Worm (Caenorhabditis elegans) whole organism, L1 larva: ENCODE data around the gene K09C8.8.

Source experiments
- ama-1 ChIP-seq: fragments of 150-350 bp; optimal IDR thresholded peaks from 2 replicates; lab custom pipeline; 2014
- ceh-82 ChIP-seq, 3 experiments: fragments of 150-350 bp in 1 of 3; sonication (generic microtip) in 2 of 3; optimal IDR thresholded peaks; 2 replicates each; lab custom pipeline; 2014 to 2017; ENCODE audit warnings: missing biosample characterization in 3 of 3, missing genetic modification characterization in 3 of 3
- ceh-88 ChIP-seq: fragments of 200-800 bp; sonication (Bioruptor generic); IDR thresholded peaks from 2 replicates; pipeline ENCODE4 v1.3.6; 2022; ENCODE audit warnings: missing genetic modification characterization, missing compliant biosample characterization
- efl-1 ChIP-seq, 4 experiments: fragments of 150-350 bp; optimal IDR thresholded peaks in 3 of 4; peaks in 1 of 4; 1 replicate in 1 of 4; 2 replicates in 3 of 4; lab custom pipeline; 2014; ENCODE audit warnings: missing biosample characterization in 2 of 4, missing genetic modification characterization in 2 of 4, missing genetic modification reagents in 2 of 4
- mdl-1 ChIP-seq, 2 experiments: fragments of 150-350 bp; optimal IDR thresholded peaks; 2 replicates each; lab custom pipeline; 2014 to 2017; ENCODE audit warnings: missing biosample characterization in 2 of 2, missing genetic modification characterization in 2 of 2, inconsistent platforms in 1 of 2
- nhr-237 ChIP-seq: fragments of 150-350 bp; optimal IDR thresholded peaks from 2 replicates; lab custom pipeline; 2014; ENCODE audit warnings: missing biosample characterization, missing genetic modification characterization
- nhr-76 ChIP-seq: sonication (generic microtip); optimal IDR thresholded peaks from 2 replicates; lab custom pipeline; 2017; ENCODE audit warnings: missing biosample characterization, missing genetic modification characterization
- unc-62 ChIP-seq: fragments of 150-350 bp; optimal IDR thresholded peaks from 2 replicates; lab custom pipeline; 2014; ENCODE audit warnings: missing biosample characterization, missing genetic modification reagents, missing genetic modification characterization

ce11 chrX:10979186-10979585, 8.5 kb downstream of the K09C8.8 start, which contains the start of gene pxn-2:
- no peak for TF ChIP-seq mdl-1 (tag; optimal IDR thresholded peaks at IDR 0.05; lab: Kevin White, UChicago)
- TF ChIP-seq nhr-237 (tag; lab: Kevin White, UChicago): no peak
- TF ChIP-seq ama-1: no peak
- no peak for TF ChIP-seq unc-62 (GFP tag; lab: Kevin White, UChicago)
- TF ChIP-seq nhr-76 (tag; lab: Kevin White, UChicago): no peak
- TF ChIP-seq ceh-82 (tag; optimal IDR thresholded peaks at IDR 0.05; lab: Kevin White, UChicago): no peak
- TF ChIP-seq efl-1 (optimal IDR thresholded peaks at IDR 0.05; lab: Kevin White, UChicago): no peak
- no peak for TF ChIP-seq efl-1 (GFP tag; optimal IDR thresholded peaks at IDR 0.05 in 1 of 2; lab: Kevin White, UChicago)
- no peak for TF ChIP-seq ceh-88
